Fruit fly (Drosophila melanogaster): ENCODE results near the gene TTLL4B.

The TTLL4B gene

dm6 chr2L:3862437-3863041, at the start of gene TTLL4B:
TSS of gene TTLL4B (plus strand) at chr2L:3862668.
- TF ChIP-seq psq (optimal IDR thresholded peaks at IDR 0.05) (no peak), Sin3A (optimal IDR thresholded peaks at IDR 0.05) (no peak), Myc (optimal IDR thresholded peaks at IDR 0.05) (no peak), ttk (optimal IDR thresholded peaks at IDR 0.05) (no peak), h (optimal IDR thresholded peaks at IDR 0.05) (no peak), insv (optimal IDR thresholded peaks at IDR 0.05) (no peak)

DNA sequence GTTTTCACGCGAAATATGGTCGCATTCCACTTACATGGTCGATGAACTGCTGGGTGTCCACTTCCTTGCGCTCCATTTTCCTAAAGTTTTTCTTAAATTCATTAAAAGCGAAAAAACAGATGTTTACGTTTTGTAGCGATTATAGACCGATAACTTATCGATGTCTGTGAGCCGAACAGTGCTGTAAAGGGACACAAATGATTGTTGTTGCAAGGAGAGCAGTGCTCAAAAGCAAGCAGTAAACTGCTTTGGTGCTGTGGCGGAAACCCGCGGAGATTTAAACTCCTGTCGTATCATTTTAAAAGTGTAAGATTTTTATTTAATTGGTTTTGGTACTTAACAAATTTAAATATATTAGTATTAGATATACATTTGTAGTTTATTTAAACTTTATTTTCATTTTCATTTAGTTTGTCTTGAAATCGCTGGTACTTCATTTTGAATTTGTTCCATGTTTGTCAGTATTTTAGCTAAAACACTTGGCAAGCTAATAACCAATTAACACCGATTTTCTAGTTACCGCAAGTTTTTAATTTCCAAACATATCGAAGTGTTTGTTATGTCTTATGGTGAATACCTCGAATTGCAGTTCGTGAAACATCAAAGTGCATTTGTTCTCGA, 49.1 kb upstream of the TTLL4B start, which contains the start of gene CG3407:
Gene CG3407, minus strand, starts transcription at position 156 of the 621 bp plus-strand sequence.
- TF ChIP-seq insv (optimal IDR thresholded peaks at IDR 0.05) (no peak), ttk (optimal IDR thresholded peaks at IDR 0.05) (no peak), Sin3A (optimal IDR thresholded peaks at IDR 0.05) (no peak), psq (optimal IDR thresholded peaks at IDR 0.05) (no peak), Myc (optimal IDR thresholded peaks at IDR 0.05) (no peak), h (optimal IDR thresholded peaks at IDR 0.05) (no peak)

- TF ChIP-seq ttk (optimal IDR thresholded peaks at IDR 0.05) (no peak), Sin3A (optimal IDR thresholded peaks at IDR 0.05) (no peak), psq (optimal IDR thresholded peaks at IDR 0.05) (no peak), insv (optimal IDR thresholded peaks at IDR 0.05) (no peak), Myc (optimal IDR thresholded peaks at IDR 0.05) (no peak), h (optimal IDR thresholded peaks at IDR 0.05) (no peak)
Measured at dm6 chr2L:3814163-3814562, 48.3 kb upstream of the TTLL4B start.

dm6 chr2L:3818903-3819302, 43.6 kb upstream of the TTLL4B start:
- TF ChIP-seq Sin3A (optimal IDR thresholded peaks at IDR 0.05) (no peak), h (optimal IDR thresholded peaks at IDR 0.05) (no peak), ttk (optimal IDR thresholded peaks at IDR 0.05) (no peak), psq (optimal IDR thresholded peaks at IDR 0.05) (no peak), insv (optimal IDR thresholded peaks at IDR 0.05) (no peak), Myc (optimal IDR thresholded peaks at IDR 0.05) (no peak)

DNA sequence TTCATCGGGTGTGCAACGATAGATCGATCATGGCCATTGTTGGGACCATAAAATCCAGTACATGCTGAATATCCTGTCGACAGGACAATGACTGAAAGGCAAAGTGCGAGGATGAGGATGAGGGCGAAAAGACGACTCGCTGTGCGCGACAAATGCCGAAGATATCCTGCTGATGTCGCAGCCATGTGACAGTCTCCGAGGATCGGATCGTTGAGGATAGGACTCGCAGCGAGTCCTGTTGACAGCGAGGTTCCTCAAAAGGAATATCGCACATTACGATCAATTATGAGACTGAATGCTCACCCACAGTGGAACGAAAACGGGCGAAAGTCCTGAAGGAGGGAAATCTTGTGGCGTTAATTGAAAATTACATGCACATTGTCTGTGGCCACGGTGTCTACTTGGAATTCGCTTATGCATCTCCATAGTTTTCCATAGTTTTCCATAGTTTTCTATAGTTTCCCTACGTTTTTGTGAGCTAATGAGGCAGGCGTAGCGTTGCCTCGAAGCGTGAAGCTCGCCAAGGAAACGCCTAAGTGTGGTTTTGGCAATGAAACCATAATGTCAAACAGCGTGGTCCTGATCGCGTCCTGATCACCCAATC, 39.9 kb upstream of the TTLL4B start:
- no peak for TF ChIP-seq insv (optimal IDR thresholded peaks at IDR 0.05)
- no peak for TF ChIP-seq ttk (optimal IDR thresholded peaks at IDR 0.05)
- TF ChIP-seq Sin3A (optimal IDR thresholded peaks at IDR 0.05), result no peak
- no peak for TF ChIP-seq h (optimal IDR thresholded peaks at IDR 0.05)
- TF ChIP-seq Myc (optimal IDR thresholded peaks at IDR 0.05), result no peak
- no peak for TF ChIP-seq psq (optimal IDR thresholded peaks at IDR 0.05)

dm6 chr2L:3823835-3824234, 38.6 kb upstream of the TTLL4B start:
- TF ChIP-seq Sin3A (optimal IDR thresholded peaks at IDR 0.05) (no peak), psq (optimal IDR thresholded peaks at IDR 0.05) (no peak), Myc (optimal IDR thresholded peaks at IDR 0.05) (no peak), ttk (optimal IDR thresholded peaks at IDR 0.05) (no peak), h (optimal IDR thresholded peaks at IDR 0.05) (no peak), insv (optimal IDR thresholded peaks at IDR 0.05) (no peak)

DNA sequence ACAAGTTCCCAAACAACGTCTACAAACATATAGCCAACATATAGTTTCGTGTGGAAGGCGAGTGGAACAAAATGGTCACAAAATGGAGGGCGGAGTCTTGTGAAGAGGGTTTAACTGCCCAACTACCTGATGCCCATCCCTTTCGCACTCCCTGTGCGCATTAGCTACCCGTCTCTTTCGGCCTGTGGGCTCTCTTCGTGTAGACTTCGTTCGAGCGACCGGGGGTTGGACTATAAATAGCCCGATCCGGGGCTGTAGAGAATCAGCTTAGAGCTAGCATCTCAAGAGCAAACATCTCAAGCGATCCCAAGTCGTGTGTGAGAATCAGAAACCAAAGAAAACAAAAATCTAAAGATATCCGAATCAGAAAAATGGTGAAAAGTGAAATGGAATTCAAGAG, 37.1 kb upstream of the TTLL4B start, which contains the start of gene slp1:
Gene slp1, plus strand, starts transcription at position 263 of the 400 bp plus-strand sequence.
- no peak for TF ChIP-seq insv (optimal IDR thresholded peaks at IDR 0.05)
- no peak for TF ChIP-seq Myc (optimal IDR thresholded peaks at IDR 0.05)
- TF ChIP-seq ttk (optimal IDR thresholded peaks at IDR 0.05), result no peak
- no peak for TF ChIP-seq psq (optimal IDR thresholded peaks at IDR 0.05)
- TF ChIP-seq Sin3A (optimal IDR thresholded peaks at IDR 0.05), result no peak
- no peak for TF ChIP-seq h (optimal IDR thresholded peaks at IDR 0.05)

DNA sequence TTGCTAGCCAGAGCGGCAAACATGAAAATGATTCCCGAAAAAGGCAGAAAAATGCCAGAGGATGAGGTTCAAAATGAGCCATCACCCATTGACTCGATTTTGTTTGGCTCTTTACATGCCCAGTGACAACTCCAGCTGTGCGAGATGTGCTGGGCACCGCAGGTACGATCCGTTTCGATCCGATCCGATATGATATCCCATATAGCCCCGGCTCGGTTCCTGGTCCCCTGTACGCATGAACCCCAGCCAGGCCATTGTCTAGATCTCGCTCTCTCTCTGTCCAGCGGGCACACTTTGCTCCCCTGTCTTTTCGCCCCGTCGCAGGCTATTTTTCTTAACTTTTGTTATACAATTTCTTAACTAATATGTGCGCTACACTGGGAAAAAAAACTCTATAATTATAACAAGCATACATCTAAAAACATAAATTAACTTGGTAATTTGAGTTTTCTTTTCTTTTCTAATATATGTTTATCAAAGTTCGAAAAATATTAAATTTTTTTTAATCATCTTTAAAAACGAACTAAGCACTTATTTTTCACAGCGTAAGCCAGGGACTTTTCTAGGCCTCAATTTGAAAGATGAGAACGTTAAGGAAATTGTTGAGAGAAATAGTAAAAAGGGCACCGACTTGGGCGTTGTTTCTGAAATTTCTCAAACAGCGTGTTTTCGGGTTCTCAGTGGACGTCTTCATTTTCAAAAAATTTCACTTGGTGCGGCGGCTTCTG, 34.9 kb upstream of the TTLL4B start:
- TF ChIP-seq h (optimal IDR thresholded peaks at IDR 0.05) (no peak), ttk (optimal IDR thresholded peaks at IDR 0.05) (no peak), insv (optimal IDR thresholded peaks at IDR 0.05) (no peak), Myc (optimal IDR thresholded peaks at IDR 0.05) (no peak), psq (optimal IDR thresholded peaks at IDR 0.05) (no peak), Sin3A (optimal IDR thresholded peaks at IDR 0.05) (no peak)

DNA sequence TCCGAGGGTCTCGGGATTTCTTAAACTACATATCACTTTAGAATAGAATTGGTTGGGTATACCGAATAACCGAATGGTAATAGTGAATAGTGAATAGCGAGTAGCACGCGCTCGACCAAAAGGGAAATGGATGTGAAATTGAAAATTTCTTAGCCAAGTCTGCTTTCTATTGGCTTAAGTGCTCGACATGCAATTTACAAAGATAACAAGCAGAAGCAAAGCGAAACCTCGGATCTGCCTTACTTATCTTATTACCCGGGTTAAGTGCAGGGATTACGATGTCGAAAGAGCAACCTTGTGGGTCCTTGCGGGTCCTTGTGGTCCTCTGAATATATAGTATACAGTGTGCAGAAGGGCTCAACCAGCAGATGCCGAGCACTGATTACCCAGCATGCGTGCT, 33.2 kb upstream of the TTLL4B start:
- TF ChIP-seq insv (optimal IDR thresholded peaks at IDR 0.05) (no peak), psq (optimal IDR thresholded peaks at IDR 0.05) (no peak), ttk (optimal IDR thresholded peaks at IDR 0.05) (no peak), Sin3A (optimal IDR thresholded peaks at IDR 0.05) (no peak), Myc (optimal IDR thresholded peaks at IDR 0.05) (no peak)

DNA sequence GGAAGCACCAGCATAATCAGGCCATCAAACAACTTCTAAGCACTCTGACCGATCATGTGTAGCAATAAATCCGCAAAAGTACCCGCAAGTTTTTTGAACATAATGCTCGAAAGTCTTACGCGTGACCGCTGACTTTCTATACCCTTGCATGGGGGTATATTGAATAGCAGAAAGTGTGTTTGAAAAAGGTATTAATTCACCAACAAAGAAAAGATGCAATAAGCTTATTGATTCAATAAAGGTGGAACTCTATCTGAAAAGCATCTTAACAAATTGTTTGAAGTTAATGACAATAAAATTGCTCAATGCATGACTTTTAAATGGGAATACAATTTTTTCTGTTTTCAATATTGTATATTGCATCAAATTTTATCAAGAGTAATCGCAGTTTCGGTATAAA, 30.8 kb upstream of the TTLL4B start:
- TF ChIP-seq ttk (optimal IDR thresholded peaks at IDR 0.05) (no peak), h (optimal IDR thresholded peaks at IDR 0.05) (no peak), insv (optimal IDR thresholded peaks at IDR 0.05) (no peak), psq (optimal IDR thresholded peaks at IDR 0.05) (no peak), Sin3A (optimal IDR thresholded peaks at IDR 0.05) (no peak), Myc (optimal IDR thresholded peaks at IDR 0.05) (no peak)

DNA sequence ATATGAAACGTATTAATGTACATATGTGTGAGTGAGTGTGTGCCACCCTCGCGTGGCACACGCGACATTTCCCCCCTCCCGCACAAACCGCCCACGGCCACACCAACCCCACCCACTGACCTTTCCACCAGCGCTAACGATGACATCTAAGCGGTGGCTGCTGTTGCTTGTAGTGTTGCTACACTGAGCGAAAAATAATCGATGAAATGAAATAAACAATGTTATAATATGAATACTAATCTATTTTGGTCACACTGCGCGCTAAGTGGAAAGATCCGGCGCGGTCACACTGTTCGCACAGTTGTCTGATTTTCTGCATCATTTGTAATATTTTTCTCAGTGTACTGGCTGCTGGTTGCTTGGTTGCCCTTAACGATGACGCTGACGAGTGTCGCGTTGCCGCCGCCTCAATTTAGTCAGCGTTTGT, 30.2 kb upstream of the TTLL4B start:
- no peak for TF ChIP-seq h (optimal IDR thresholded peaks at IDR 0.05)
- no peak for TF ChIP-seq Myc (optimal IDR thresholded peaks at IDR 0.05)
- no peak for TF ChIP-seq psq (optimal IDR thresholded peaks at IDR 0.05)
- TF ChIP-seq Sin3A (optimal IDR thresholded peaks at IDR 0.05), result no peak
- TF ChIP-seq insv (optimal IDR thresholded peaks at IDR 0.05), result no peak
- TF ChIP-seq ttk (optimal IDR thresholded peaks at IDR 0.05), result no peak

DNA sequence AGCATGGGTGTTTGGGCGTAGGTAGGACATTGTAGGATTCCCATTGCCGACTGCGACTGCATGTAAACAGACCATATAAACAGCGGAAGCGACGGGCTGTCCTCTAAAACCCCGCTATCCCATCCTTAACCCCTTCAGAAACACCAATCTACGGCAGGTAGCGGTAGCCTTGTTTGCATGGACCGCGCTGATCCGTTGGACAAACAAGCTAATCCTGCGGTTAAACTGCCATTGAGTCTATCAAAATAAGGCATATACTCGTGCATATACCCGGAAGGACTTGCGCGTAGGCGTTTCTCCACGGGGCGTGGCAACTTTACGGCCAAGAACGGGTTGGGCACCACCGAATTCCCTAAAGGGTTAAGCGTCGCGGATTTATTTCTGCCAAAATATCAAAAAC, 28.5 kb upstream of the TTLL4B start:
- no peak for TF ChIP-seq h (optimal IDR thresholded peaks at IDR 0.05)
- no peak for TF ChIP-seq psq (optimal IDR thresholded peaks at IDR 0.05)
- TF ChIP-seq ttk (optimal IDR thresholded peaks at IDR 0.05), result no peak
- no peak for TF ChIP-seq insv (optimal IDR thresholded peaks at IDR 0.05)
- no peak for TF ChIP-seq Myc (optimal IDR thresholded peaks at IDR 0.05)
- TF ChIP-seq Sin3A (optimal IDR thresholded peaks at IDR 0.05), result no peak

All from Kc167 (cell line).